Worm (Caenorhabditis elegans) whole organism, L2 larva: ENCODE data around the gene R04B5.1.

Experiments used
- aly-2 ChIP-seq: fragments of 150-350 bp; optimal IDR thresholded peaks from 2 replicates; lab custom pipeline; 2014; ENCODE audit warnings: missing biosample characterization, missing genetic modification characterization
- ceh-82 ChIP-seq: fragments of 150-350 bp; optimal IDR thresholded peaks from 2 replicates; lab custom pipeline; 2014; ENCODE audit warnings: missing biosample characterization, missing genetic modification characterization
- fos-1 ChIP-seq: fragments of 150-350 bp; optimal IDR thresholded peaks from 2 replicates; lab custom pipeline; 2014; ENCODE audit warnings: missing biosample characterization, missing genetic modification characterization
- lin-11 ChIP-seq: fragments of 150-350 bp; sonication (generic microtip); optimal IDR thresholded peaks from 2 replicates; lab custom pipeline; 2014; ENCODE audit warnings: missing biosample characterization, missing genetic modification characterization, inconsistent platforms, mixed read lengths
- lin-13 ChIP-seq: fragments of 150-350 bp; optimal IDR thresholded peaks from 2 replicates; lab custom pipeline; 2014; ENCODE audit warnings: missing biosample characterization, missing genetic modification reagents, missing genetic modification characterization
- mdl-1 ChIP-seq, 2 experiments: fragments of 150-350 bp in 1 of 2; sonication (generic microtip) in 1 of 2; optimal IDR thresholded peaks; 2 replicates each; lab custom pipeline; 2017; ENCODE audit warnings: missing biosample characterization in 2 of 2, missing genetic modification characterization in 2 of 2
- nhr-11 ChIP-seq: fragments of 150-350 bp; optimal IDR thresholded peaks from 2 replicates; lab custom pipeline; 2014; ENCODE audit warnings: missing biosample characterization, missing genetic modification characterization
- nhr-12 ChIP-seq: fragments of 150-350 bp; optimal IDR thresholded peaks from 2 replicates; lab custom pipeline; 2014; ENCODE audit warnings: missing biosample characterization, missing genetic modification characterization
- ztf-11 ChIP-seq: sonication (generic microtip); optimal IDR thresholded peaks from 2 replicates; lab custom pipeline; 2017; ENCODE audit warnings: missing biosample characterization, missing genetic modification characterization

DNA sequence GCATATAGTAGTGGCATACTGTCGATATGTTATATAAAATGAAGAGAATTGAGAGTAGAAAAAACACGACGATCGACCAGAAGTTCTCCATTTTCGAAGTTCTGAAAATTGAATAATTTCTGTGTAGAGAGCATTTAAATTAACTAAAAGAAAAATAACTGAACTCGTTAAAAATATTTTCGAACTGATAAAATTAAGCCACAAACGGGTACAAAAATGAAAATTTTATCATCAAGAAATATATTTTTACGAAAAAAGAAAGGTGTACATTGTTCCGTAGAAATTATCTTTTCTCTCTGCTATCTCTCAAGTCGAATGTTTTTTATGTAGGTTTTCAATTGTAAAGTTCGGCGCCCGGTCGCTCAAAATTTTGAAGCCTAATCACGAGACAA, 47.2 kb downstream of the R04B5.1 start, which contains the start of gene acl-2:
- no peak for TF ChIP-seq nhr-11 (tag; lab: Kevin White, UChicago)
- no peak for TF ChIP-seq aly-2 (tag; lab: Kevin White, UChicago)
- TF ChIP-seq nhr-12 (tag; lab: Kevin White, UChicago): no peak
- TF ChIP-seq lin-11 (tag; lab: Kevin White, UChicago): no peak
- TF ChIP-seq ztf-11: no peak
- no peak for TF ChIP-seq lin-13 (GFP tag; lab: Kevin White, UChicago)
- no peak for TF ChIP-seq ceh-82 (tag; lab: Kevin White, UChicago)
- no peak for TF ChIP-seq fos-1
- no peak for TF ChIP-seq mdl-1 (tag; optimal IDR thresholded peaks at IDR 0.05; lab: Kevin White, UChicago)
